In genomic region chrII:6838270-6838878, ce11 we compare ENCODE assay signal across 4 worm cellular contexts.
TF ChIP-seq lines count a peak whose summit lies in the region.

No protein-coding gene starts in this region.

TF ChIP-seq in whole organism, L2 larva, 48 proteins besides CTCF, POLR2A, EP300 and RAD21 (continues in another document):
- TF ChIP-seq ztf-11 (tag; optimal IDR thresholded peaks at IDR 0.05; lab: Kevin White, UChicago) (peak; percentile 19), ceh-82 (tag; optimal IDR thresholded peaks at IDR 0.05; lab: Kevin White, UChicago) (no peak), unc-62 (GFP tag; optimal IDR thresholded peaks at IDR 0.05; lab: Kevin White, UChicago) (peak; percentile 79), ztf-1 (GFP tag; conservative IDR thresholded peaks at IDR 0.05; lab: Robert Waterston, UW) (no peak), snpc-4 (tag; optimal IDR thresholded peaks at IDR 0.05; lab: Kevin White, UChicago) (no peak), F13H6.1 (tag; optimal IDR thresholded peaks at IDR 0.05; lab: Kevin White, UChicago) (peak; percentile 31), nhr-6 (tag; optimal IDR thresholded peaks at IDR 0.05; lab: Kevin White, UChicago) (peak; percentile 4), mdl-1 (tag; optimal IDR thresholded peaks at IDR 0.05; lab: Kevin White, UChicago) (peak in 1 of 2 experiments; percentile 64), blmp-1 (tag; optimal IDR thresholded peaks at IDR 0.05; lab: Kevin White, UChicago; ENCODE audit: insufficient read depth) (no peak), sma-3 (GFP tag; optimal IDR thresholded peaks at IDR 0.05; lab: Kevin White, UChicago) (no peak), nhr-12 (tag; optimal IDR thresholded peaks at IDR 0.05; lab: Kevin White, UChicago) (no peak), fos-1 (tag; optimal IDR thresholded peaks at IDR 0.05; lab: Kevin White, UChicago) (no peak), C34F6.9 (tag; optimal IDR thresholded peaks at IDR 0.05; lab: Kevin White, UChicago) (peak; percentile 35), sem-4 (tag; optimal IDR thresholded peaks at IDR 0.05; lab: Kevin White, UChicago) (peak; percentile 86), aly-2 (tag; optimal IDR thresholded peaks at IDR 0.05; lab: Kevin White, UChicago) (no peak), nhr-129 (tag; optimal IDR thresholded peaks at IDR 0.05; lab: Kevin White, UChicago) (peak; percentile 18), crh-2 (tag; optimal IDR thresholded peaks at IDR 0.05; lab: Kevin White, UChicago) (peak; percentile 30), unc-55 (GFP tag; optimal IDR thresholded peaks at IDR 0.05; lab: Kevin White, UChicago) (no peak), ama-1 (optimal IDR thresholded peaks at IDR 0.05; lab: Kevin White, UChicago) (no peak), Y55F3AM.14 (GFP tag; optimal IDR thresholded peaks at IDR 0.05; lab: Kevin White, UChicago) (no peak), unc-39 (tag; optimal IDR thresholded peaks at IDR 0.05; lab: Kevin White, UChicago) (no peak), peb-1 (tag; optimal IDR thresholded peaks at IDR 0.05; lab: Kevin White, UChicago) (no peak), nhr-25 (tag; optimal IDR thresholded peaks at IDR 0.05; lab: Kevin White, UChicago) (peak; percentile 45), ceh-16 (tag; optimal IDR thresholded peaks at IDR 0.05; lab: Kevin White, UChicago) (peak; percentile 11)

TF ChIP-seq in whole organism, L4 larva, 104 proteins besides CTCF, POLR2A, EP300 and RAD21:
- TF ChIP-seq lsy-2 (tag; optimal IDR thresholded peaks at IDR 0.05; lab: Kevin White, UChicago), result peak in 1 of 2 experiments; percentile 37
- TF ChIP-seq hlh-30 (tag; optimal IDR thresholded peaks at IDR 0.05; lab: Kevin White, UChicago; ENCODE audit: insufficient read depth), result peak; percentile 13
- TF ChIP-seq F44E2.7 (GFP tag; IDR thresholded peaks at IDR 0.05; lab: Robert Waterston, UW), result no peak
- TF ChIP-seq ceh-20 (GFP tag; IDR thresholded peaks at IDR 0.05; lab: Robert Waterston, UW), result peak; percentile 87
- peak; percentile 31 for TF ChIP-seq hlh-11 (tag; optimal IDR thresholded peaks at IDR 0.05; lab: Kevin White, UChicago)
- TF ChIP-seq mdl-1 (tag; optimal IDR thresholded peaks at IDR 0.05; lab: Kevin White, UChicago), result peak in 1 of 2 experiments; percentile 51
- TF ChIP-seq ztf-11 (tag; optimal IDR thresholded peaks at IDR 0.05; lab: Kevin White, UChicago), result no peak
- no peak for TF ChIP-seq R02D3.7 (tag; optimal IDR thresholded peaks at IDR 0.05; lab: Kevin White, UChicago)
- peak; percentile 14 for TF ChIP-seq mes-2 (tag; optimal IDR thresholded peaks at IDR 0.05; lab: Kevin White, UChicago; ENCODE audit: poor library complexity, severe bottlenecking)
- peak in 1 of 2 experiments; percentile 99 for TF ChIP-seq unc-62 (GFP tag; optimal IDR thresholded peaks at IDR 0.05 in 1 of 2; lab: Kevin White, UChicago)
- TF ChIP-seq unc-62 (tag; optimal IDR thresholded peaks at IDR 0.05; lab: Kevin White, UChicago), result peak; percentile 27
- 0 out of 2 replicates have a peak, but pooled peaks have one; percentile 35 for TF ChIP-seq hmg-1.1 (GFP tag; IDR thresholded peaks at IDR 0.05; lab: Robert Waterston, UW)
- peak; percentile 62 for TF ChIP-seq ctbp-1 (GFP tag; IDR thresholded peaks at IDR 0.05; lab: Robert Waterston, UW)
- TF ChIP-seq snpc-1.2 (GFP tag; IDR thresholded peaks at IDR 0.05; lab: Robert Waterston, UW), result no peak
TF ChIP-seq in whole organism, L4 larva: peak in this region for 9.

TF ChIP-seq in whole organism, late embryonic, 69 proteins besides CTCF, POLR2A, EP300 and RAD21:
- no peak for TF ChIP-seq tbx-7 (tag; optimal IDR thresholded peaks at IDR 0.05; lab: Kevin White, UChicago)
- TF ChIP-seq ceh-14 (tag; optimal IDR thresholded peaks at IDR 0.05; lab: Kevin White, UChicago), result peak; percentile 61
- no peak for TF ChIP-seq pax-1 (tag; optimal IDR thresholded peaks at IDR 0.05; lab: Kevin White, UChicago)
- TF ChIP-seq ceh-45 (GFP tag; IDR thresholded peaks at IDR 0.05; lab: Robert Waterston, UW), result no peak
- peak; percentile 53 for TF ChIP-seq ceh-31 (tag; optimal IDR thresholded peaks at IDR 0.05; lab: Kevin White, UChicago)
- no peak for TF ChIP-seq elt-2 (tag; optimal IDR thresholded peaks at IDR 0.05; lab: Kevin White, UChicago)
- TF ChIP-seq ceh-30 (tag; optimal IDR thresholded peaks at IDR 0.05; lab: Kevin White, UChicago), result no peak
- no peak for TF ChIP-seq nhr-11 (tag; optimal IDR thresholded peaks at IDR 0.05; lab: Kevin White, UChicago)
- TF ChIP-seq unc-86 (tag; optimal IDR thresholded peaks at IDR 0.05; lab: Kevin White, UChicago), result no peak
- no peak for TF ChIP-seq pqm-1 (tag; optimal IDR thresholded peaks at IDR 0.05; lab: Kevin White, UChicago)
- no peak for TF ChIP-seq che-1 (tag; optimal IDR thresholded peaks at IDR 0.05; lab: Kevin White, UChicago)
- peak; percentile 83 for TF ChIP-seq unc-55 (GFP tag; optimal IDR thresholded peaks at IDR 0.05; lab: Kevin White, UChicago)
- peak; percentile 97 for TF ChIP-seq unc-42 (tag; optimal IDR thresholded peaks at IDR 0.05; lab: Kevin White, UChicago)
- no peak for TF ChIP-seq C38D4.7 (GFP tag; optimal IDR thresholded peaks at IDR 0.05; lab: Kevin White, UChicago)
- no peak for TF ChIP-seq rnt-1 (tag; optimal IDR thresholded peaks at IDR 0.05; lab: Kevin White, UChicago)
- no peak for TF ChIP-seq sox-4 (tag; optimal IDR thresholded peaks at IDR 0.05; lab: Kevin White, UChicago)
- peak; percentile 21; the same call in 1 of the 2 replicates for TF ChIP-seq sox-2 (GFP tag; IDR thresholded peaks at IDR 0.05; lab: Robert Waterston, UW)
- TF ChIP-seq Y22D7AL.16 (tag; optimal IDR thresholded peaks at IDR 0.05; lab: Kevin White, UChicago), result no peak
- no peak for TF ChIP-seq eyg-1 (tag; optimal IDR thresholded peaks at IDR 0.05; lab: Kevin White, UChicago)
- peak; percentile 0 for TF ChIP-seq ceh-19 (GFP tag; optimal IDR thresholded peaks at IDR 0.05; lab: Kevin White, UChicago)
- TF ChIP-seq unc-3 (GFP tag; conservative IDR thresholded peaks at IDR 0.05; lab: Robert Waterston, UW), result peak; percentile 84
- peak; percentile 96 for TF ChIP-seq unc-3 (tag; optimal IDR thresholded peaks at IDR 0.05; lab: Kevin White, UChicago)
- TF ChIP-seq lim-6 (tag; optimal IDR thresholded peaks at IDR 0.05; lab: Kevin White, UChicago), result peak; percentile 18
- no peak for TF ChIP-seq sdc-2 (tag; optimal IDR thresholded peaks at IDR 0.05; lab: Kevin White, UChicago)
- TF ChIP-seq tbx-2 (tag; optimal IDR thresholded peaks at IDR 0.05; lab: Kevin White, UChicago), result peak; percentile 5
TF ChIP-seq in whole organism, late embryonic: peak in this region for 9.

TF ChIP-seq in whole organism, mixed stage, embryonic, 35 proteins besides CTCF, POLR2A, EP300 and RAD21:
- no peak for TF ChIP-seq nhr-237 (tag; optimal IDR thresholded peaks at IDR 0.05; lab: Kevin White, UChicago)
- TF ChIP-seq elt-3 (tag; optimal IDR thresholded peaks at IDR 0.05; lab: Kevin White, UChicago), result no peak
- peak; percentile 50 for TF ChIP-seq mls-2 (tag; optimal IDR thresholded peaks at IDR 0.05; lab: Kevin White, UChicago)
- TF ChIP-seq mep-1 (tag; optimal IDR thresholded peaks at IDR 0.05; lab: Kevin White, UChicago), result no peak
- TF ChIP-seq ceh-43 (GFP tag; optimal IDR thresholded peaks at IDR 0.05; lab: Kevin White, UChicago), result peak; percentile 82
- TF ChIP-seq bed-3 (GFP tag; optimal IDR thresholded peaks at IDR 0.05; lab: Kevin White, UChicago), result no peak
- no peak for TF ChIP-seq sptf-1 (tag; optimal IDR thresholded peaks at IDR 0.05; lab: Kevin White, UChicago)
- TF ChIP-seq ces-1 (GFP tag; optimal IDR thresholded peaks at IDR 0.05; lab: Kevin White, UChicago), result peak; percentile 91
- no peak for TF ChIP-seq sem-2 (GFP tag; optimal IDR thresholded peaks at IDR 0.05; lab: Kevin White, UChicago)
- peak; percentile 48 for TF ChIP-seq ham-2 (GFP tag; optimal IDR thresholded peaks at IDR 0.05; lab: Kevin White, UChicago)
- TF ChIP-seq unc-62 (GFP tag; optimal IDR thresholded peaks at IDR 0.05; lab: Kevin White, UChicago), result peak; percentile 80
- no peak for TF ChIP-seq lsy-2 (tag; optimal IDR thresholded peaks at IDR 0.05; lab: Kevin White, UChicago)
- TF ChIP-seq tbx-8 (GFP tag; optimal IDR thresholded peaks at IDR 0.05; lab: Kevin White, UChicago), result no peak
- TF ChIP-seq unc-120 (tag; optimal IDR thresholded peaks at IDR 0.05; lab: Kevin White, UChicago; ENCODE audit: poor library complexity, severe bottlenecking), result peak; percentile 44
- TF ChIP-seq flh-1 (GFP tag; optimal IDR thresholded peaks at IDR 0.05; lab: Kevin White, UChicago), result no peak
- no peak for TF ChIP-seq nhr-12 (tag; optimal IDR thresholded peaks at IDR 0.05; lab: Kevin White, UChicago)
- no peak for TF ChIP-seq lin-13 (tag; optimal IDR thresholded peaks at IDR 0.05; lab: Kevin White, UChicago)
- TF ChIP-seq pha-4 (tag; optimal IDR thresholded peaks at IDR 0.05; lab: Kevin White, UChicago), result no peak
- no peak for TF ChIP-seq M03D4.4 (tag; optimal IDR thresholded peaks at IDR 0.05; lab: Kevin White, UChicago)
- TF ChIP-seq cnd-1 (tag; optimal IDR thresholded peaks at IDR 0.05; lab: Kevin White, UChicago), result no peak
